Fruit fly (Drosophila melanogaster) Kc167 (cell line): ENCODE data around the gene Nadsyn.
A peak's percentile ranks its signal among the peaks of the same experiment; 100 is the strongest.

Experiments
- Myc ChIP-seq: fragments of >200 bp; optimal IDR thresholded peaks from 2 replicates; lab custom pipeline; 2017; ENCODE audit warnings: missing external identifiers
- Sin3A ChIP-seq: fragments of >200 bp; optimal IDR thresholded peaks from 2 replicates; lab custom pipeline; 2018; ENCODE audit warnings: missing external identifiers
- h ChIP-seq: fragments of >200 bp; optimal IDR thresholded peaks from 3 replicates; lab custom pipeline; 2018; ENCODE audit warnings: missing external identifiers
- insv ChIP-seq: fragments of >200 bp; optimal IDR thresholded peaks from 3 replicates; lab custom pipeline; 2018; ENCODE audit warnings: missing external identifiers
- psq ChIP-seq: fragments of >200 bp; optimal IDR thresholded peaks from 2 replicates; lab custom pipeline; 2017; ENCODE audit warnings: missing external identifiers
- ttk ChIP-seq: sonication (Bioruptor generic); optimal IDR thresholded peaks from 2 replicates; lab custom pipeline; 2017; ENCODE audit warnings: missing external identifiers

Nadsyn gene

DNA sequence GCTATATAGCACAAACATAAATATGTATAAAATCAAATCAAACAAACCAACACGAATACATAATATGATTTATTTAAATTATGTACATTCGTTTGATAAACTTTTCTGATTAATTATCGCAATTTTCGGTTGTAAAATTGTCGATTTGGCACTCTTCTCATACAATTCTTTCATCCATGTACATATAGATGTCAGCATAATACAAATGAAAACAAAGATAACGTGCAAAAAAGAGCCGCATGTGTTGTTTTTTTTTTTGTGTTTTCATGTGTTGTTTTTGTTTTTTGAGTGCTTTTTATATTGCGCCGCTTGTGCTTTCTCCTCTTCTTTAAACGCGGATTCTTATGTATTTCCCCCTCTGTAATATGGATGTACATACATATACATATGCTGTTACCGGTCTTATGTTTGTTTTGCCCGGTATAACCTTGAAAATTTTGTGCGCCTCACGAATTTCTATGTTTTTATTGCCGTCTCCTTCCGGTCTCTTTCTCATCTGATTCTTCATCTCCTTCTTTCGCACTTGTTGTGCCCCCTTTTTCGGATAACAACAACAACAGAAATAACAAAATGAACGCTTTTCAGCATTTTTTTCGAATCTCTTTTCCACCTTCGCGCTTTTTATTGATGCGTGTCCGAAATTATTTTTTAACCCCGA is 35.1 kb upstream of the Nadsyn start:
- TF ChIP-seq ttk (lab: Kevin White, UChicago): no peak
- TF ChIP-seq Myc (lab: Kevin White, UChicago): no peak
- no peak for TF ChIP-seq insv (lab: Kevin White, UChicago)
- TF ChIP-seq psq: peak; percentile 36

dm6 chrX:13752543-13753046 is 34.5 kb upstream of the Nadsyn start:
- TF ChIP-seq ttk (lab: Kevin White, UChicago) (no peak), insv (lab: Kevin White, UChicago) (no peak), Sin3A (lab: Kevin White, UChicago) (no peak), h (lab: Kevin White, UChicago) (no peak)

DNA sequence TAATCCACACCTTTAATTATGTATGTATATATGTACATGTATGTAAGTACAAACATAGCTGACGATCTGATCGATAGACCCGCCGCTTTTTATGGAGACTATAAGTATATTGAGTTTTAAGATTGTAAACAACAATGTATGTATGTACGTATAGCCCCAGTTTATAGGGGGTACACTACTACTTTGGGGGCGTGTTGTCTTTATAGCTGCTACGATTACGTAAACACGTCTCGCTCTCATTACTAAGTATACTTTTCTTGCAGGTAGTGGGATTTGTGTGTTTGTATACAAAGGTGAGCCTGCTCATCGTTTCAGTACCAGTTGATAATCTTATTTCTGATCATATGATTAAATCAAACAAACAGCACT is 31.8 kb upstream of the Nadsyn start:
- TF ChIP-seq h (lab: Kevin White, UChicago): no peak
- no peak for TF ChIP-seq insv (lab: Kevin White, UChicago)
- no peak for TF ChIP-seq psq
- TF ChIP-seq Sin3A (lab: Kevin White, UChicago): no peak
- no peak for TF ChIP-seq ttk (lab: Kevin White, UChicago)
- no peak for TF ChIP-seq Myc (lab: Kevin White, UChicago)

DNA sequence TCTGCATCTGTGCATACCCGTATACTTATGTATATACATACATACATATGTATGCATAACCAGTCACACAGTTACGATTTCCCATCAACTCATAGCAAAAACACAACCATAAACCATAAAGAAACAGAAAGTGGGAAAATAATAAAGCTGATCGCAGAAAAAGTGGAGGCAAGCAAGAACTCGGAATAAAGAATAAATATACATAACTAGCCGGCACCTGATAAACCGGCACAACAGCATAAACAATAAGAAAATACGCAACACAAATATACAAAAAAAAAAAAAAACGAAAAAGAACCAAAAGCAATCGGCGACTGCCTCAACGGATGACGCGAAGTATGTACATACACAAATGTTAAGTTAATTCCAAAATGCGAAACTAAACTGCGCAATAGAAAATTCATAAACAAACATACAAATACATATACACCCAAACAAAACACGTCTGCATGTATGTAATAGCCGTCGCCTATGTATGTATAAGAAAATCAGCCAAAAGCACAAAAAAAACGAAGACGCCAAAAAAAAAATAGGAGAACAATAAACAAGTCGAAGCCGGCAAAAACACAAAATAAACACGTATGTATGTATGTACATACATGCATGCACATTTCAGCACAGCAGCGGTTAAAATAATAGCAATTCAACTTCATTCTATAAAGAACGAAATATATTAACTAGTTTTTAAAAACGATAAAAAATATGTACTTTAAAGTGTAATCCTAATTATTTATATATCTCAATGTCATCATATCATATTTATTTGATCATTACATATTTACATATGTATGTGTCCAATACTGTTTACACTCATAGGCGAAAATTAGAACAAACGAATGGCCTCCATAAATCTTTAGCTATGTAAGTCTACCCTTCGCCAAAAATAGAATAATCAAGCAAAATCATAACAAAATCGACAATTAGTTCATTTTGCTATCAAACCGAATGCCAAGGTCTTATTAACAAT is 31.1 kb upstream of the Nadsyn start:
- TF ChIP-seq insv (lab: Kevin White, UChicago) (no peak), psq (no peak), Sin3A (lab: Kevin White, UChicago) (no peak), h (lab: Kevin White, UChicago) (no peak), ttk (lab: Kevin White, UChicago) (no peak), Myc (lab: Kevin White, UChicago) (no peak)

dm6 chrX:13747635-13748467 is 29.8 kb upstream of the Nadsyn start:
- TF ChIP-seq ttk (lab: Kevin White, UChicago) (no peak), insv (lab: Kevin White, UChicago) (no peak), Sin3A (lab: Kevin White, UChicago) (no peak), psq (no peak), h (lab: Kevin White, UChicago) (no peak), Myc (lab: Kevin White, UChicago) (no peak)

- no peak for TF ChIP-seq psq
- no peak for TF ChIP-seq Myc (lab: Kevin White, UChicago)
- TF ChIP-seq ttk (lab: Kevin White, UChicago): no peak
- no peak for TF ChIP-seq h (lab: Kevin White, UChicago)
- no peak for TF ChIP-seq Sin3A (lab: Kevin White, UChicago)
- TF ChIP-seq insv (lab: Kevin White, UChicago): no peak
Measured at dm6 chrX:13747052-13747451, 29.0 kb upstream of the Nadsyn start.

DNA sequence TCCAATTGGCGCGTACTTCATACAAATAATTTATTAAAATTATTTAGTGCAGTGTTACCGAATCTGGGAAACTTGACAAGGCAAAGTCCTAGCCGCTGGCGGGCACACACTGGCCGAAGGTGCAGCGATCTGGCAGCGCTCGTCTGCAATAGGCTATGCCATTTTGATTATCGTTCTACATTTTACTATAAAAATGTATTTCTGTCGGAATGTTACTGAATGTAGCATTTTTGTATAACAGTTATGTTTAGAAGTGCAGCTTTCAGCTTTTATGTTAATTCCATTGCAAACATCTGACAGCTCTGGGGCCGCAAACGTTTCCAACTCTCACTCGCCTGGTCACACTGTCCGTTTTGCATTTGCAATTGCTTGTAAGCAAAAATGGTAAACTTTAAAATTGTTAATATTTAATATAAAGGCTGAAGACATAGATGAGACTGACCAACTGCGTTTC is 26.5 kb upstream of the Nadsyn start, which contains the start of gene Grip91:
Gene Grip91, minus strand, starts transcription at position 85 of the 454 bp plus-strand sequence.
- no peak for TF ChIP-seq Sin3A (lab: Kevin White, UChicago)
- no peak for TF ChIP-seq ttk (lab: Kevin White, UChicago)
- no peak for TF ChIP-seq h (lab: Kevin White, UChicago)
- no peak for TF ChIP-seq psq
- no peak for TF ChIP-seq insv (lab: Kevin White, UChicago)
- no peak for TF ChIP-seq Myc (lab: Kevin White, UChicago)

DNA sequence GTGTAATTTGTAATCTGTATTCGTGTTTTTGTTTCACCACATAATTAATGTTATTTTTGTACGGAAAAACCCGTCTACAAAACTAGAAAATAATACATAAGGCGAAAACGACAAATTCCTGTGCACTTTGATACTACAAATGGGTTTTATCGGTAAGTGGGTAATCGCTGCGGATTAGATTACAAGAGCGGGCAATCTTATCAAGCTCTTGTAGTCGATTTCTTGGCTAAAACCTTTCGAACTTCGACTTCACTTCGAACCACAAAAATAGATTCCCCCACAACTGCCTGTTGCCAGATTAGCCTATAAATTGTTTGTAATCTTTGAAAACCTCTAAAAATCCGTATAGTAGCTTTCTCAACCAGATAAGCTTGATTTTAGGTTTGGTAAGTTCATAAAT is 22.9 kb upstream of the Nadsyn start:
- TF ChIP-seq Sin3A (lab: Kevin White, UChicago): no peak
- no peak for TF ChIP-seq insv (lab: Kevin White, UChicago)
- no peak for TF ChIP-seq ttk (lab: Kevin White, UChicago)
- no peak for TF ChIP-seq h (lab: Kevin White, UChicago)
- TF ChIP-seq Myc (lab: Kevin White, UChicago): no peak
- no peak for TF ChIP-seq psq

DNA sequence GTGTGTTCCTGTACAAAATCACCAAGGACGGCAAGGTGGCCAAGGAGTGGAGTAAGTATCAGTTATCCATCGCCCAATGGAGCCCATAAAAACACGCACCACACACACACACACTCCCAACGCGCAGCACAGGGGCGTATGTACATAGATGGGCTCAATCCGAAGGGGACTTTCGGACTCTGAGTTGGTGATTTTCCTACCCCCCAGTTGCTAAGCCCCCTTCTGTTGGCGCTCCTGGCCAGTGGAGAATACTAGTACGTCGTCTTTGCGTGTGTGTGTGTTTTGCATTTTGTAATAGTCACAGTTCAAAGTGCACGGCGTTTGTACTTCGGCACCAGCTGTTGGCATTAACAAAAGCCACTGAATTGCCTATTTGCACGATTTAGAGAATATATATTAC is 22.0 kb upstream of the Nadsyn start:
- TF ChIP-seq Myc (lab: Kevin White, UChicago): no peak

DNA sequence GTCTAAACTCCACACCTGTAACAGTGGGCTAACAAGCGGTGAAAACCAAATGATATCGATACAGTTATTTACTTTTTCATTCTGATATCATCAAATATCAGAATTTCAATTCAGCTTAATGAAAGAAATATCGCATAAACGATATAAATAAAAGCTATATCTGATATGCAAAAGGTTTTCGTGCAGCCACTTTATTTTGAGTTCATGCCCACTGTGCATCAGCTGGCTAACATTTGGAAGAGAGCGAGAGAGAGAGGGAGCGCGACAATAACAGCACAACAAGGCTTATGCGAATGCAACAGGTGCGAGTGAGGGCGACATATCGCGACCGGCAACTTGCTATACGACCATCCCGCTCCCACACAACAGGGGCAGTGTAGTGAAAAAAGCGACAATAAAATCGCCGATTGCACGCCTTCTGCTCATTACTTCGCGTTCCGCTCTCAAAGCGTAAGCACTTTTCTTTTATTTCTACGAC is 21.4 kb upstream of the Nadsyn start, which contains the start of gene CG11151:
Gene CG11151, plus strand, starts transcription at position 334 of the 478 bp plus-strand sequence.
- TF ChIP-seq insv (lab: Kevin White, UChicago) (peak; percentile 34), ttk (lab: Kevin White, UChicago) (no peak)

dm6 chrX:13737939-13738338 is 19.9 kb upstream of the Nadsyn start, which contains the start of gene CG11134:
TSS of gene CG11134 (plus strand) at chrX:13737942.
- TF ChIP-seq psq (no peak), insv (lab: Kevin White, UChicago) (no peak), Myc (lab: Kevin White, UChicago) (no peak), ttk (lab: Kevin White, UChicago) (no peak), Sin3A (lab: Kevin White, UChicago) (no peak), h (lab: Kevin White, UChicago) (no peak)
